Worm (Caenorhabditis elegans): ENCODE results near the gene CC8.3.

The CC8.3 gene

ce11 chrIV:3654214-3654613, 12.1 kb upstream of the CC8.3 start (continued):
- peak; percentile 27 for TF ChIP-seq nhr-77 (tag; optimal IDR thresholded peaks at IDR 0.05)
- no peak for TF ChIP-seq C34B4.2 (tag; optimal IDR thresholded peaks at IDR 0.05)
- no peak for TF ChIP-seq ces-1 (GFP tag; optimal IDR thresholded peaks at IDR 0.05)
- TF ChIP-seq grh-1 (GFP tag; IDR thresholded peaks at IDR 0.05): peak; percentile 60
- peak in 2 of 3 experiments; percentile 15 for TF ChIP-seq dpl-1 (GFP tag; optimal IDR thresholded peaks at IDR 0.05)
- peak in 1 of 2 experiments; percentile 45 for TF ChIP-seq lin-35 (GFP tag; optimal IDR thresholded peaks at IDR 0.05)
- peak; percentile 96 for TF ChIP-seq nhr-71 (tag; optimal IDR thresholded peaks at IDR 0.05)
- TF ChIP-seq nhr-76 (tag; optimal IDR thresholded peaks at IDR 0.05): no peak
- TF ChIP-seq fkh-4 (tag; optimal IDR thresholded peaks at IDR 0.05; ENCODE audit: borderline replicate concordance): no peak
- TF ChIP-seq elt-2 (tag; optimal IDR thresholded peaks at IDR 0.05): no peak
- peak; percentile 16 for TF ChIP-seq mef-2 (tag; optimal IDR thresholded peaks at IDR 0.05)
- TF ChIP-seq snu-23 (GFP tag; optimal IDR thresholded peaks at IDR 0.05): peak; percentile 87
- no peak for TF ChIP-seq Y116A8C.19 (tag; optimal IDR thresholded peaks at IDR 0.05; ENCODE audit: borderline replicate concordance)
- TF ChIP-seq lin-15B (tag; optimal IDR thresholded peaks at IDR 0.05): no peak
- TF ChIP-seq dsc-1 (tag; optimal IDR thresholded peaks at IDR 0.05): peak; percentile 17
- peak; percentile 63 for TF ChIP-seq nhr-90 (tag; optimal IDR thresholded peaks at IDR 0.05; ENCODE audit: poor library complexity)
- no peak for TF ChIP-seq fkh-8 (tag; optimal IDR thresholded peaks at IDR 0.05)
- TF ChIP-seq ztf-11 (tag; optimal IDR thresholded peaks at IDR 0.05): no peak
- TF ChIP-seq nhr-12 (tag; optimal IDR thresholded peaks at IDR 0.05): no peak
- TF ChIP-seq ceh-90 (tag; optimal IDR thresholded peaks at IDR 0.05): no peak
- peak; percentile 5 for TF ChIP-seq jun-1 (tag; optimal IDR thresholded peaks at IDR 0.05)
- TF ChIP-seq pax-3 (tag; optimal IDR thresholded peaks at IDR 0.05): peak; percentile 15
- peak in 1 of 2 experiments; percentile 90 for TF ChIP-seq mdl-1 (tag; optimal IDR thresholded peaks at IDR 0.05)
- peak; percentile 3 for TF ChIP-seq lin-39 (tag; optimal IDR thresholded peaks at IDR 0.05)
- TF ChIP-seq hlh-4 (tag; optimal IDR thresholded peaks at IDR 0.05): no peak
- TF ChIP-seq ceh-63 (GFP tag; optimal IDR thresholded peaks at IDR 0.05): no peak
- no peak for TF ChIP-seq ets-5 (GFP tag; IDR thresholded peaks at IDR 0.05)
- TF ChIP-seq unc-98 (GFP tag; IDR thresholded peaks at IDR 0.05): peak; percentile 63; the same call in 1 of the 2 replicates
- TF ChIP-seq hlh-17 (GFP tag; optimal IDR thresholded peaks at IDR 0.05; ENCODE audit: borderline replicate concordance): no peak
- peak; percentile 11 to 39 for TF ChIP-seq efl-1 (optimal IDR thresholded peaks at IDR 0.05)
- peak; percentile 2 to 86 for TF ChIP-seq efl-1 (GFP tag; optimal IDR thresholded peaks at IDR 0.05 in 1 of 2)
- TF ChIP-seq mep-1 (tag; optimal IDR thresholded peaks at IDR 0.05): no peak
- peak; percentile 18 for TF ChIP-seq skn-1 (tag; optimal IDR thresholded peaks at IDR 0.05)
- TF ChIP-seq ztf-4 (tag; optimal IDR thresholded peaks at IDR 0.05): peak; percentile 70
- peak in 1 of 3 experiments; percentile 2 for TF ChIP-seq ceh-82 (tag; optimal IDR thresholded peaks at IDR 0.05)
- no peak for TF ChIP-seq egl-13 (tag; optimal IDR thresholded peaks at IDR 0.05)
- no peak for TF ChIP-seq unc-62 (GFP tag; optimal IDR thresholded peaks at IDR 0.05)
- no peak for TF ChIP-seq aha-1 (tag; optimal IDR thresholded peaks at IDR 0.05)
- no peak for TF ChIP-seq pqm-1 (tag; optimal IDR thresholded peaks at IDR 0.05)
- peak in 2 of 6 experiments; percentile 24 to 25 for TF ChIP-seq elt-3 (tag; optimal IDR thresholded peaks at IDR 0.05)
- peak; percentile 91 for TF ChIP-seq lin-14 (GFP tag; optimal IDR thresholded peaks at IDR 0.05)

ce11 chrIV:3653420-3653823, 11.3 kb upstream of the CC8.3 start:
- TF ChIP-seq ceh-88 (GFP tag; IDR thresholded peaks at IDR 0.05) (no peak), elt-2 (tag; optimal IDR thresholded peaks at IDR 0.05) (peak; percentile 78), lir-3 (tag; optimal IDR thresholded peaks at IDR 0.05; ENCODE audit: poor library complexity) (no peak), elt-3 (tag; optimal IDR thresholded peaks at IDR 0.05) (peak in 5 of 6 experiments; percentile 46 to 94 (median 85)), irx-1 (tag; optimal IDR thresholded peaks at IDR 0.05) (peak; percentile 50), unc-130 (tag; optimal IDR thresholded peaks at IDR 0.05) (peak; percentile 79), blmp-1 (tag; optimal IDR thresholded peaks at IDR 0.05) (peak; percentile 88), C16A3.4 (tag; optimal IDR thresholded peaks at IDR 0.05) (peak; percentile 52), vab-15 (tag; optimal IDR thresholded peaks at IDR 0.05) (peak; percentile 63), nhr-20 (tag; optimal IDR thresholded peaks at IDR 0.05) (peak; percentile 91), sup-37 (GFP tag; optimal IDR thresholded peaks at IDR 0.05) (no peak), snu-23 (GFP tag; optimal IDR thresholded peaks at IDR 0.05) (peak; percentile 81), F16B12.6 (tag; optimal IDR thresholded peaks at IDR 0.05) (no peak), ama-1 (optimal IDR thresholded peaks at IDR 0.05) (peak; percentile 47), rnt-1 (tag; optimal IDR thresholded peaks at IDR 0.05) (peak; percentile 54), lin-13 (GFP tag; optimal IDR thresholded peaks at IDR 0.05) (peak; percentile 7), grh-1 (GFP tag; IDR thresholded peaks at IDR 0.05) (peak; percentile 71), lin-39 (tag; optimal IDR thresholded peaks at IDR 0.05) (peak; percentile 49)
